Worm (Caenorhabditis elegans): Measurements from ENCODE around the gene ins-21.
A peak's percentile ranks its signal among the peaks of the same experiment; 100 is the strongest.

Gene ins-21

ce11 chrIII:10012136-10012535 is 11.4 kb upstream of the ins-21 start, which contains the start of gene C05B5.16:
C05B5.16 (plus strand) TSS chrIII:10012436.
- TF ChIP-seq snpc-4 (tag; optimal IDR thresholded peaks at IDR 0.05): no peak
- TF ChIP-seq unc-62 (GFP tag; optimal IDR thresholded peaks at IDR 0.05): no peak
- no peak for TF ChIP-seq lin-39 (tag; optimal IDR thresholded peaks at IDR 0.05)
- TF ChIP-seq nhr-43 (tag; optimal IDR thresholded peaks at IDR 0.05; ENCODE audit: poor library complexity, severe bottlenecking): no peak
- no peak for TF ChIP-seq elt-1 (tag; optimal IDR thresholded peaks at IDR 0.05)
- no peak for TF ChIP-seq jun-1 (tag; optimal IDR thresholded peaks at IDR 0.05)
- no peak for TF ChIP-seq ceh-82 (tag; optimal IDR thresholded peaks at IDR 0.05)
- TF ChIP-seq ceh-28 (tag; optimal IDR thresholded peaks at IDR 0.05): no peak
- no peak for TF ChIP-seq ZK546.5 (tag; optimal IDR thresholded peaks at IDR 0.05)
- TF ChIP-seq ceh-16 (tag; optimal IDR thresholded peaks at IDR 0.05): no peak
- TF ChIP-seq daf-12 (tag; optimal IDR thresholded peaks at IDR 0.05): no peak
- TF ChIP-seq ztf-4 (tag; optimal IDR thresholded peaks at IDR 0.05): no peak
- no peak for TF ChIP-seq nhr-11 (tag; optimal IDR thresholded peaks at IDR 0.05)
- no peak for TF ChIP-seq nhr-12 (tag; optimal IDR thresholded peaks at IDR 0.05)
- TF ChIP-seq nhr-23 (tag; optimal IDR thresholded peaks at IDR 0.05): no peak

ce11 chrIII:10016413-10017051 is 7.0 kb upstream of the ins-21 start, which contains the start of gene rgs-1:
rgs-1 (minus strand) TSS chrIII:10016558.
- peak; percentile 25 for TF ChIP-seq snpc-4 (tag; optimal IDR thresholded peaks at IDR 0.05)
- TF ChIP-seq sea-2 (GFP tag; optimal IDR thresholded peaks at IDR 0.05): no peak
- peak; percentile 86 for TF ChIP-seq fkh-10 (GFP tag; optimal IDR thresholded peaks at IDR 0.05)
- no peak for TF ChIP-seq R02D3.7 (tag; optimal IDR thresholded peaks at IDR 0.05)
- TF ChIP-seq ceh-82 (tag; optimal IDR thresholded peaks at IDR 0.05): no peak
- TF ChIP-seq pha-4 (tag; optimal IDR thresholded peaks at IDR 0.05): peak; percentile 5
- TF ChIP-seq tbx-2 (tag; optimal IDR thresholded peaks at IDR 0.05): no peak
- no peak for TF ChIP-seq egl-27 (tag; optimal IDR thresholded peaks at IDR 0.05)
- peak; percentile 28 for TF ChIP-seq lin-15B (tag; optimal IDR thresholded peaks at IDR 0.05)
- peak; percentile 21 for TF ChIP-seq skn-1 (tag; optimal IDR thresholded peaks at IDR 0.05)
- peak; percentile 79 for TF ChIP-seq hmg-11 (tag; optimal IDR thresholded peaks at IDR 0.05)
- no peak for TF ChIP-seq nhr-76 (tag; optimal IDR thresholded peaks at IDR 0.05)
- TF ChIP-seq nhr-25 (tag; optimal IDR thresholded peaks at IDR 0.05): no peak
- peak; percentile 77 for TF ChIP-seq nfya-1 (tag; optimal IDR thresholded peaks at IDR 0.05; ENCODE audit: insufficient read depth)
- no peak for TF ChIP-seq nhr-237 (tag; optimal IDR thresholded peaks at IDR 0.05)

ce11 chrIII:10018007-10018406 is 5.5 kb upstream of the ins-21 start:
- TF ChIP-seq jun-1 (tag; optimal IDR thresholded peaks at IDR 0.05) (no peak), lin-15B (tag; optimal IDR thresholded peaks at IDR 0.05) (no peak), lin-39 (tag; optimal IDR thresholded peaks at IDR 0.05) (no peak), skn-1 (tag; optimal IDR thresholded peaks at IDR 0.05) (no peak), egl-5 (tag; optimal IDR thresholded peaks at IDR 0.05) (no peak), tbx-2 (tag; optimal IDR thresholded peaks at IDR 0.05) (no peak), nhr-76 (tag; optimal IDR thresholded peaks at IDR 0.05) (no peak), fkh-10 (GFP tag; optimal IDR thresholded peaks at IDR 0.05) (no peak), ceh-9 (tag; optimal IDR thresholded peaks at IDR 0.05) (no peak), ceh-28 (tag; optimal IDR thresholded peaks at IDR 0.05) (no peak), mdl-1 (tag; optimal IDR thresholded peaks at IDR 0.05) (no peak)

- TF ChIP-seq nfya-1 (tag; optimal IDR thresholded peaks at IDR 0.05; ENCODE audit: insufficient read depth) (no peak), nhr-25 (tag; optimal IDR thresholded peaks at IDR 0.05) (no peak), unc-39 (tag; optimal IDR thresholded peaks at IDR 0.05) (no peak), ZK546.5 (tag; optimal IDR thresholded peaks at IDR 0.05) (no peak), ceh-16 (tag; optimal IDR thresholded peaks at IDR 0.05) (no peak), fkh-10 (GFP tag; optimal IDR thresholded peaks at IDR 0.05) (no peak), pha-4 (tag; optimal IDR thresholded peaks at IDR 0.05) (no peak), jun-1 (tag; optimal IDR thresholded peaks at IDR 0.05) (no peak), lin-15B (tag; optimal IDR thresholded peaks at IDR 0.05) (no peak), ama-1 (optimal IDR thresholded peaks at IDR 0.05) (no peak), sea-2 (GFP tag; optimal IDR thresholded peaks at IDR 0.05) (no peak)
Measured at ce11 chrIII:10025989-10026388, 2.4 kb downstream of the ins-21 start, which contains the start of gene ins-22. ins-22 (plus strand) TSS chrIII:10026289.

DNA sequence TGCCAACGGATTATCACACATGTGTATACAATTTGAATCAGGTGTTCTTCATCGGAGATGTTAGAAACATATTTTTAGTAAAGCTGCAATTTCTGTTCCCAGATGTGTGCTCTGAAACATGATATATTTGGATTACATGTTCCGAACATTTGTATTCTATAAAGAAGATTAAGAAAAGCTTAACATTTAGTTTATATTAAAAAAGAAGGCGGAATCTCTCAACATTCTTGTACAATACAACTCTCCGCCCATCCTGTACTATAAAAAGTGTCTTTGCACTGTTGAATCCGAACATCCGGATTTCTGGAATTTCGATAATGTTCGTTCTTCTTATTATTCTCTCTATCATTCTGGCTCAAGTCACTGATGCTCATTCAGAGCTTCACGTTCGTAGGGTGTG is 4.4 kb downstream of the ins-21 start, which contains the start of gene ins-23:
Gene ins-23 (plus strand): TSS at position 301 of the 400 bp plus-strand sequence.
- TF ChIP-seq ceh-82 (tag; optimal IDR thresholded peaks at IDR 0.05): no peak
- no peak for TF ChIP-seq elt-3 (tag; optimal IDR thresholded peaks at IDR 0.05)
- TF ChIP-seq ama-1 (optimal IDR thresholded peaks at IDR 0.05): no peak
- TF ChIP-seq pha-4 (tag; optimal IDR thresholded peaks at IDR 0.05): no peak
- TF ChIP-seq eor-1 (tag; optimal IDR thresholded peaks at IDR 0.05): no peak
- TF ChIP-seq nhr-43 (tag; optimal IDR thresholded peaks at IDR 0.05; ENCODE audit: poor library complexity, severe bottlenecking): no peak
- TF ChIP-seq R02D3.7 (tag; optimal IDR thresholded peaks at IDR 0.05): no peak
- no peak for TF ChIP-seq mml-1 (tag; optimal IDR thresholded peaks at IDR 0.05)
- no peak for TF ChIP-seq ztf-11 (tag; optimal IDR thresholded peaks at IDR 0.05)
- no peak for TF ChIP-seq daf-12 (tag; optimal IDR thresholded peaks at IDR 0.05)
- no peak for TF ChIP-seq snpc-4 (tag; optimal IDR thresholded peaks at IDR 0.05)
